Fruit fly (Drosophila melanogaster): ENCODE data around the gene CG12985.

Gene CG12985

dm6 chrX:17880269-17880889 lies 3.1 kb upstream of the CG12985 start (continued):
- TF ChIP-seq pho (GFP tag; optimal IDR thresholded peaks at IDR 0.05): peak; percentile 96

dm6 chrX:17881138-17882121 lies 2.1 kb upstream of the CG12985 start:
- peak; percentile 8 for TF ChIP-seq ewg (GFP tag; optimal IDR thresholded peaks at IDR 0.05)
- TF ChIP-seq Opbp (GFP tag; IDR thresholded peaks at IDR 0.05; ENCODE audit: partially characterized antibody): no peak
- TF ChIP-seq BtbVII (GFP tag; optimal IDR thresholded peaks at IDR 0.05): peak; percentile 6
- no peak for TF ChIP-seq Six4 (GFP tag; optimal IDR thresholded peaks at IDR 0.05)
- TF ChIP-seq HLH3B (GFP tag; IDR thresholded peaks at IDR 0.05): peak; percentile 35; the same call in 1 of the 2 replicates
- peak; percentile 48 for TF ChIP-seq HLH54F (GFP tag; optimal IDR thresholded peaks at IDR 0.05)
- no peak for TF ChIP-seq zen (tag; optimal IDR thresholded peaks at IDR 0.05)
- TF ChIP-seq MBD-R2 (GFP tag; IDR thresholded peaks at IDR 0.05): peak; percentile 37; the same call in 1 of the 2 replicates
- no peak for TF ChIP-seq CG1024 (GFP tag; IDR thresholded peaks at IDR 0.05)
- TF ChIP-seq CG3407 (GFP tag; optimal IDR thresholded peaks at IDR 0.05): no peak
- TF ChIP-seq CG33213 (GFP tag; optimal IDR thresholded peaks at IDR 0.05): peak; percentile 9
- TF ChIP-seq crol (GFP tag; IDR thresholded peaks at IDR 0.05): peak; percentile 82
- TF ChIP-seq CG34422 (GFP tag; IDR thresholded peaks at IDR 0.05): peak; percentile 23; the same call in 1 of the 3 replicates
- no peak for TF ChIP-seq lola (GFP tag; optimal IDR thresholded peaks at IDR 0.05)
- TF ChIP-seq cwo (GFP tag; optimal IDR thresholded peaks at IDR 0.05): no peak
- TF ChIP-seq CG32532 (GFP tag; IDR thresholded peaks at IDR 0.05): peak; percentile 74
- TF ChIP-seq pnt (GFP tag; optimal IDR thresholded peaks at IDR 0.05): peak; percentile 32
- TF ChIP-seq zfh2 (GFP tag; optimal IDR thresholded peaks at IDR 0.05): peak; percentile 89
- peak in 1 of 2 experiments; percentile 10 for TF ChIP-seq bsh (GFP tag; optimal IDR thresholded peaks at IDR 0.05)
- peak; percentile 0 for TF ChIP-seq sug (tag; optimal IDR thresholded peaks at IDR 0.05)
- TF ChIP-seq tap (tag; optimal IDR thresholded peaks at IDR 0.05): peak; percentile 31
- no peak for TF ChIP-seq slou (GFP tag; optimal IDR thresholded peaks at IDR 0.05)
- no peak for TF ChIP-seq Bgb (GFP tag; IDR thresholded peaks at IDR 0.05; ENCODE audit: partially characterized antibody)
- TF ChIP-seq HHEX (GFP tag; optimal IDR thresholded peaks at IDR 0.05): peak; percentile 5
- TF ChIP-seq CG13424 (tag; optimal IDR thresholded peaks at IDR 0.05): peak; percentile 57
- TF ChIP-seq bab2 (GFP tag; optimal IDR thresholded peaks at IDR 0.05): peak; percentile 46
- no peak for TF ChIP-seq Nf-YC (tag; optimal IDR thresholded peaks at IDR 0.05)
- peak; percentile 55 for TF ChIP-seq CG12071 (GFP tag; optimal IDR thresholded peaks at IDR 0.05)
- TF ChIP-seq CG3065 (GFP tag; optimal IDR thresholded peaks at IDR 0.05): no peak
- peak; percentile 25 for TF ChIP-seq CG15514 (GFP tag; optimal IDR thresholded peaks at IDR 0.05)
- 0 out of 2 replicates have a peak, but pooled peaks have one; percentile 43 for TF ChIP-seq rib (GFP tag; IDR thresholded peaks at IDR 0.05)
- peak; percentile 14; the same call in 1 of the 2 replicates for TF ChIP-seq CG6272 (GFP tag; IDR thresholded peaks at IDR 0.05)
- no peak for TF ChIP-seq CG16779 (GFP tag; IDR thresholded peaks at IDR 0.05)
- TF ChIP-seq CG13775 (GFP tag; optimal IDR thresholded peaks at IDR 0.05): peak; percentile 44
- TF ChIP-seq Blimp-1 (GFP tag; optimal IDR thresholded peaks at IDR 0.05): peak; percentile 14
- TF ChIP-seq sisA (GFP tag; IDR thresholded peaks at IDR 0.05): no peak; the same call in 1 of the 2 replicates
- TF ChIP-seq lilli (GFP tag; optimal IDR thresholded peaks at IDR 0.05): peak; percentile 82
- peak; percentile 54 for TF ChIP-seq her (GFP tag; optimal IDR thresholded peaks at IDR 0.05)
- TF ChIP-seq gcm (GFP tag; optimal IDR thresholded peaks at IDR 0.05): no peak
- no peak for TF ChIP-seq esg (GFP tag; conservative IDR thresholded peaks at IDR 0.05)
- peak; percentile 45 for TF ChIP-seq fd3F (GFP tag; optimal IDR thresholded peaks at IDR 0.05)
- TF ChIP-seq hkb (optimal IDR thresholded peaks at IDR 0.05): no peak
- peak; percentile 54; the same call in 1 of the 2 replicates for TF ChIP-seq hkb (GFP tag; IDR thresholded peaks at IDR 0.05)
- peak; percentile 71; the same call in 2 of the 3 replicates for TF ChIP-seq dysf (GFP tag; IDR thresholded peaks at IDR 0.05)

All from whole organism, embryonic.